Worm (Caenorhabditis elegans): ENCODE results near the gene ttr-29.

DNA sequence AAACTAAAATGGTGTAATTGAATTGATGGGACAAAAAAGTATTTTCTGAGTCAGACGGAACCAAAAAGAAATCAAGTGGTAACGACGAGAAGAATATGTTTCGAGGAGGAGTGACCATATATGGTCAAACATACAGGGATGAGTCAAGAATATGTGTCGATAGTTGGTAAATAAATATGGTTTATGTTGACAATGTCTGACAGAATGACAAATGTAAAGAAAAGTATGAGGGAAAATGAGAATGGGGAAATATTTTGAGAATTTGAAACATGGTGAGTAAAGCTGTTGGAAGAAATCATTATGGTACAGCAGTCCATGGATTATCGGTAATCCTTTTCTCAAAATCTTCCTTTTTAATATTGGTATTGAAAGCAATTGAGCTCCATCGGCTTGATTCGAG, 38.6 kb downstream of the ttr-29 start, which contains the start of gene nspg-1:
- no peak for TF ChIP-seq T22C8.4 (GFP tag; IDR thresholded peaks at IDR 0.05)
- no peak for TF ChIP-seq klf-2 (GFP tag; conservative IDR thresholded peaks at IDR 0.05)
- TF ChIP-seq flt-1 (GFP tag; IDR thresholded peaks at IDR 0.05): no peak

Data from whole organism, midembryonic.